Worm (Caenorhabditis elegans) whole organism, L3 larva: Measurements from ENCODE around the gene srh-83.

Experiments used
- R02D3.7 ChIP-seq: fragments of 150-350 bp; optimal IDR thresholded peaks from 2 replicates; lab custom pipeline; 2014; ENCODE audit warnings: missing biosample characterization, missing genetic modification characterization
- aly-2 ChIP-seq: fragments of 150-350 bp; optimal IDR thresholded peaks from 2 replicates; lab custom pipeline; 2014; ENCODE audit warnings: missing biosample characterization, missing genetic modification characterization
- ama-1 ChIP-seq: fragments of 150-350 bp; optimal IDR thresholded peaks from 2 replicates; lab custom pipeline; 2018
- ceh-16 ChIP-seq: sonication (generic microtip); optimal IDR thresholded peaks from 2 replicates; lab custom pipeline; 2017; ENCODE audit warnings: missing biosample characterization, missing genetic modification characterization
- ceh-82 ChIP-seq: fragments of 150-350 bp; optimal IDR thresholded peaks from 2 replicates; lab custom pipeline; 2014; ENCODE audit warnings: missing biosample characterization, missing genetic modification characterization
- ceh-9 ChIP-seq: sonication (generic microtip); optimal IDR thresholded peaks from 2 replicates; lab custom pipeline; 2018; ENCODE audit warnings: missing biosample characterization, missing genetic modification characterization
- daf-12 ChIP-seq: fragments of 150-350 bp; optimal IDR thresholded peaks from 2 replicates; lab custom pipeline; 2014; ENCODE audit warnings: missing biosample characterization, missing genetic modification reagents, missing genetic modification characterization
- egl-5 ChIP-seq: fragments of 150-350 bp; optimal IDR thresholded peaks from 2 replicates; lab custom pipeline; 2017; ENCODE audit warnings: missing biosample characterization, missing genetic modification reagents, missing genetic modification characterization, inconsistent platforms
- elt-1 ChIP-seq: fragments of 150-350 bp; optimal IDR thresholded peaks from 2 replicates; lab custom pipeline; 2014; ENCODE audit warnings: missing biosample characterization, missing genetic modification characterization
- elt-2 ChIP-seq: sonication (generic microtip); optimal IDR thresholded peaks from 2 replicates; lab custom pipeline; 2016; ENCODE audit warnings: missing genetic modification reagents, mild to moderate bottlenecking, missing genetic modification characterization, missing compliant biosample characterization
- fkh-10 ChIP-seq: sonication (generic microtip); optimal IDR thresholded peaks from 2 replicates; lab custom pipeline; 2017; ENCODE audit warnings: missing biosample characterization, missing genetic modification reagents, missing genetic modification characterization
- fkh-2 ChIP-seq: fragments of 150-350 bp; optimal IDR thresholded peaks from 2 replicates; lab custom pipeline; 2014; ENCODE audit warnings: missing biosample characterization, missing genetic modification reagents, missing genetic modification characterization
- hmg-11 ChIP-seq: sonication (generic microtip); optimal IDR thresholded peaks from 2 replicates; lab custom pipeline; 2016; ENCODE audit warnings: missing genetic modification characterization, missing compliant biosample characterization
- jun-1 ChIP-seq: fragments of 150-350 bp; optimal IDR thresholded peaks from 2 replicates; lab custom pipeline; 2014; ENCODE audit warnings: missing biosample characterization, missing genetic modification reagents, missing genetic modification characterization
- lin-15B ChIP-seq: fragments of 150-350 bp; optimal IDR thresholded peaks from 2 replicates; lab custom pipeline; 2014; ENCODE audit warnings: missing biosample characterization, missing genetic modification characterization
- lin-39 ChIP-seq: fragments of 150-350 bp; optimal IDR thresholded peaks from 2 replicates; lab custom pipeline; 2018; ENCODE audit warnings: missing biosample characterization, missing genetic modification reagents, missing genetic modification characterization
- lsy-12 ChIP-seq: sonication (generic microtip); optimal IDR thresholded peaks from 2 replicates; lab custom pipeline; 2016; ENCODE audit warnings: mild to moderate bottlenecking, missing genetic modification characterization, missing compliant biosample characterization
- mdl-1 ChIP-seq: fragments of 150-350 bp; optimal IDR thresholded peaks from 2 replicates; lab custom pipeline; 2014; ENCODE audit warnings: missing biosample characterization, missing genetic modification characterization
- mml-1 ChIP-seq: fragments of 150-350 bp; sonication (generic microtip); optimal IDR thresholded peaks from 3 replicates; lab custom pipeline; 2014; ENCODE audit warnings: missing biosample characterization, missing genetic modification characterization
- nfya-1 ChIP-seq: sonication (generic microtip); optimal IDR thresholded peaks from 2 replicates; lab custom pipeline; 2017; ENCODE audit warnings: missing genetic modification characterization, mild to moderate bottlenecking, missing compliant biosample characterization, antibody characterized with exemption, moderate library complexity; ENCODE audit not compliant: insufficient read depth
- nhr-11 ChIP-seq: fragments of 150-350 bp; optimal IDR thresholded peaks from 2 replicates; lab custom pipeline; 2014; ENCODE audit warnings: missing biosample characterization, missing genetic modification characterization
- nhr-12 ChIP-seq: fragments of 150-350 bp; optimal IDR thresholded peaks from 2 replicates; lab custom pipeline; 2014; ENCODE audit warnings: missing biosample characterization, missing genetic modification characterization
- nhr-25 ChIP-seq: sonication (generic microtip); optimal IDR thresholded peaks from 2 replicates; lab custom pipeline; 2017; ENCODE audit warnings: missing biosample characterization, missing genetic modification characterization
- nhr-28 ChIP-seq: fragments of 150-350 bp; optimal IDR thresholded peaks from 2 replicates; lab custom pipeline; 2014; ENCODE audit warnings: missing biosample characterization, missing genetic modification characterization
- nhr-67 ChIP-seq: fragments of 150-350 bp; optimal IDR thresholded peaks from 2 replicates; lab custom pipeline; 2014; ENCODE audit warnings: missing biosample characterization, missing genetic modification characterization
- nhr-76 ChIP-seq: fragments of 150-350 bp; sonication (generic microtip); optimal IDR thresholded peaks from 5 replicates; lab custom pipeline; 2014; ENCODE audit warnings: missing biosample characterization, missing genetic modification characterization
- nhr-77 ChIP-seq: fragments of 150-350 bp; optimal IDR thresholded peaks from 2 replicates; lab custom pipeline; 2014; ENCODE audit warnings: missing biosample characterization, missing genetic modification characterization
- pha-4 ChIP-seq: fragments of 150-350 bp; optimal IDR thresholded peaks from 2 replicates; lab custom pipeline; 2014; ENCODE audit warnings: missing biosample characterization, missing genetic modification reagents, missing genetic modification characterization
- pqm-1 ChIP-seq: fragments of 150-350 bp; optimal IDR thresholded peaks from 2 replicates; lab custom pipeline; 2017; ENCODE audit warnings: missing biosample characterization, missing genetic modification characterization, inconsistent platforms
- sea-2 ChIP-seq: fragments of 150-350 bp; sonication (generic microtip); optimal IDR thresholded peaks from 4 replicates; lab custom pipeline; 2014; ENCODE audit warnings: missing biosample characterization, missing genetic modification reagents, missing genetic modification characterization
- skn-1 ChIP-seq: fragments of 150-350 bp; optimal IDR thresholded peaks from 2 replicates; lab custom pipeline; 2014; ENCODE audit warnings: missing biosample characterization, missing genetic modification characterization
- snpc-4 ChIP-seq: fragments of 150-350 bp; optimal IDR thresholded peaks from 2 replicates; lab custom pipeline; 2014; ENCODE audit warnings: missing biosample characterization, missing genetic modification characterization
- tbx-2 ChIP-seq: sonication (generic microtip); optimal IDR thresholded peaks from 2 replicates; lab custom pipeline; 2016; ENCODE audit warnings: mild to moderate bottlenecking, missing genetic modification characterization, missing compliant biosample characterization
- unc-39 ChIP-seq: sonication (generic microtip); optimal IDR thresholded peaks from 4 replicates; lab custom pipeline; 2017; ENCODE audit warnings: missing biosample characterization, missing genetic modification characterization
- zag-1 ChIP-seq: fragments of 150-350 bp; optimal IDR thresholded peaks from 2 replicates; lab custom pipeline; 2014; ENCODE audit warnings: missing biosample characterization, missing genetic modification characterization
- ztf-11 ChIP-seq: fragments of 150-350 bp; optimal IDR thresholded peaks from 2 replicates; lab custom pipeline; 2014; ENCODE audit warnings: missing biosample characterization, missing genetic modification characterization
- ztf-4 ChIP-seq: fragments of 150-350 bp; optimal IDR thresholded peaks from 2 replicates; lab custom pipeline; 2014; ENCODE audit warnings: missing biosample characterization, missing genetic modification characterization

The srh-83 gene

ce11 chrV:7142661-7143060, 21.6 kb upstream of the srh-83 start:
- peak; percentile 68 for TF ChIP-seq snpc-4 (tag; lab: Kevin White, UChicago)
- TF ChIP-seq sea-2, result no peak
- TF ChIP-seq nhr-25 (tag; lab: Kevin White, UChicago), result no peak
- no peak for TF ChIP-seq egl-5 (tag; lab: Kevin White, UChicago)
- TF ChIP-seq fkh-10 (GFP tag; lab: Kevin White, UChicago), result no peak
- no peak for TF ChIP-seq nhr-77 (tag; lab: Kevin White, UChicago)
- no peak for TF ChIP-seq ztf-4 (tag; lab: Kevin White, UChicago)
- no peak for TF ChIP-seq ceh-9 (tag; lab: Kevin White, UChicago)
- TF ChIP-seq mdl-1 (tag; lab: Kevin White, UChicago), result no peak
- TF ChIP-seq ceh-16, result no peak
- no peak for TF ChIP-seq zag-1 (tag; lab: Kevin White, UChicago)
- no peak for TF ChIP-seq lin-39
- TF ChIP-seq elt-2 (tag; lab: Kevin White, UChicago), result peak; percentile 33
- no peak for TF ChIP-seq nhr-12 (tag; lab: Kevin White, UChicago)
- no peak for TF ChIP-seq mml-1 (tag; lab: Kevin White, UChicago)
- peak; percentile 46 for TF ChIP-seq pqm-1 (tag; lab: Kevin White, UChicago)
- no peak for TF ChIP-seq ztf-11 (tag; lab: Kevin White, UChicago)
- no peak for TF ChIP-seq lsy-12 (tag; lab: Kevin White, UChicago)
- TF ChIP-seq, all 47 proteins: peak for 3

ce11 chrV:7145250-7145850, 19.0 kb upstream of the srh-83 start, which contains the start of gene ugt-37:
TSS of gene ugt-37 (minus strand) at chrV:7145318.
- no peak for TF ChIP-seq nhr-11 (tag; lab: Kevin White, UChicago)
- TF ChIP-seq elt-2 (tag; lab: Kevin White, UChicago), result peak; percentile 33

- TF ChIP-seq nhr-11 (tag; lab: Kevin White, UChicago) (no peak), pha-4 (tag; lab: Kevin White, UChicago) (no peak), nhr-77 (tag; lab: Kevin White, UChicago) (no peak), aly-2 (no peak), mml-1 (tag; lab: Kevin White, UChicago) (no peak), nhr-12 (tag; lab: Kevin White, UChicago) (no peak), ztf-11 (tag; lab: Kevin White, UChicago) (no peak), R02D3.7 (tag; lab: Kevin White, UChicago) (no peak), skn-1 (no peak), nhr-76 (tag; lab: Kevin White, UChicago) (no peak), hmg-11 (tag; lab: Kevin White, UChicago) (no peak), ama-1 (lab: Kevin White, UChicago) (no peak), ceh-9 (tag; lab: Kevin White, UChicago) (no peak), nhr-25 (tag; lab: Kevin White, UChicago) (no peak)
Observed at ce11 chrV:7147370-7147769, 16.9 kb upstream of the srh-83 start, which contains the start of gene ugt-38. TSS of gene ugt-38 (minus strand) at chrV:7147470.

ce11 chrV:7150570-7150969, 13.7 kb upstream of the srh-83 start, which contains the start of gene F10D2.8:
TSS of gene F10D2.8 (minus strand) at chrV:7150714.
- no peak for TF ChIP-seq ztf-4 (tag; lab: Kevin White, UChicago)
- no peak for TF ChIP-seq nhr-28
- TF ChIP-seq nfya-1, result no peak
- TF ChIP-seq nhr-67 (tag; lab: Kevin White, UChicago), result no peak
- peak; percentile 21 for TF ChIP-seq jun-1 (tag; lab: Kevin White, UChicago)
- TF ChIP-seq pha-4 (tag; lab: Kevin White, UChicago), result peak; percentile 35
- TF ChIP-seq pqm-1 (tag; lab: Kevin White, UChicago), result peak; percentile 95
- TF ChIP-seq elt-2 (tag; lab: Kevin White, UChicago), result peak; percentile 89

ce11 chrV:7153046-7153445, 11.3 kb upstream of the srh-83 start, which contains the start of gene fat-7:
TSS of gene fat-7 (minus strand) at chrV:7153146.
- no peak for TF ChIP-seq unc-39 (tag; lab: Kevin White, UChicago)
- no peak for TF ChIP-seq mdl-1 (tag; lab: Kevin White, UChicago)
- TF ChIP-seq snpc-4 (tag; lab: Kevin White, UChicago), result no peak
- no peak for TF ChIP-seq tbx-2
- no peak for TF ChIP-seq elt-1
- no peak for TF ChIP-seq daf-12
- no peak for TF ChIP-seq ceh-9 (tag; lab: Kevin White, UChicago)
- no peak for TF ChIP-seq lin-15B
- TF ChIP-seq nhr-12 (tag; lab: Kevin White, UChicago), result no peak
- no peak for TF ChIP-seq egl-5 (tag; lab: Kevin White, UChicago)
- no peak for TF ChIP-seq elt-2 (tag; lab: Kevin White, UChicago)
- TF ChIP-seq ceh-82 (tag; lab: Kevin White, UChicago), result no peak
- no peak for TF ChIP-seq aly-2
- no peak for TF ChIP-seq lin-39
- no peak for TF ChIP-seq ztf-4 (tag; lab: Kevin White, UChicago)
- no peak for TF ChIP-seq mml-1 (tag; lab: Kevin White, UChicago)
- TF ChIP-seq nhr-76 (tag; lab: Kevin White, UChicago), result no peak
- TF ChIP-seq nfya-1, result no peak
- no peak for TF ChIP-seq fkh-2
- no peak for TF ChIP-seq ztf-11 (tag; lab: Kevin White, UChicago)
